Worm (Caenorhabditis elegans): ENCODE data around the gene abf-4.

- no peak for TF ChIP-seq sea-2 (GFP tag; IDR thresholded peaks at IDR 0.05)
- no peak for TF ChIP-seq Y53F4B.3 (GFP tag; IDR thresholded peaks at IDR 0.05)
- TF ChIP-seq nfya-2 (GFP tag; IDR thresholded peaks at IDR 0.05): no peak
- TF ChIP-seq K12H6.12 (tag; optimal IDR thresholded peaks at IDR 0.05): no peak
- TF ChIP-seq ceh-40 (GFP tag; IDR thresholded peaks at IDR 0.05): no peak
- TF ChIP-seq cebp-2 (GFP tag; IDR thresholded peaks at IDR 0.05): no peak
- TF ChIP-seq F23B12.7 (tag; optimal IDR thresholded peaks at IDR 0.05; ENCODE audit: insufficient read depth): no peak
- no peak for TF ChIP-seq lin-54 (GFP tag; optimal IDR thresholded peaks at IDR 0.05)
- TF ChIP-seq hlh-26 (GFP tag; conservative IDR thresholded peaks at IDR 0.05): no peak
- TF ChIP-seq ama-1 (optimal IDR thresholded peaks at IDR 0.05): no peak
- no peak for TF ChIP-seq ama-1 (GFP tag; optimal IDR thresholded peaks at IDR 0.05)
- TF ChIP-seq dpl-1 (GFP tag; optimal IDR thresholded peaks at IDR 0.05): no peak
- TF ChIP-seq nhr-80 (tag; optimal IDR thresholded peaks at IDR 0.05): no peak
- no peak for TF ChIP-seq F33H1.4 (GFP tag; IDR thresholded peaks at IDR 0.05)
- TF ChIP-seq unc-62 (GFP tag; optimal IDR thresholded peaks at IDR 0.05): no peak
Observed at ce11 chrV:20534072-20534471, 24.1 kb downstream of the abf-4 start, which contains the start of gene famh-161.

All from whole organism, young adult.